Worm (Caenorhabditis elegans) whole organism, mixed stage, embryonic: Measurements from ENCODE around the gene str-83.

Experiments used
- ces-1 ChIP-seq: fragments of 150-350 bp; optimal IDR thresholded peaks from 2 replicates; lab custom pipeline; 2014; ENCODE audit warnings: missing biosample characterization, missing genetic modification reagents, missing genetic modification characterization
- elt-1 ChIP-seq: sonication (generic microtip); optimal IDR thresholded peaks from 2 replicates; lab custom pipeline; 2017; ENCODE audit warnings: missing genetic modification characterization, mild to moderate bottlenecking, missing compliant biosample characterization, antibody characterized with exemption, moderate library complexity, borderline replicate concordance; ENCODE audit not compliant: insufficient read depth
- lin-13 ChIP-seq: fragments of 150-350 bp; optimal IDR thresholded peaks from 2 replicates; lab custom pipeline; 2014; ENCODE audit warnings: missing biosample characterization, missing genetic modification characterization
- nhr-12 ChIP-seq: fragments of 150-350 bp; optimal IDR thresholded peaks from 2 replicates; lab custom pipeline; 2014; ENCODE audit warnings: missing biosample characterization, missing genetic modification characterization
- nhr-237 ChIP-seq: fragments of 150-350 bp; optimal IDR thresholded peaks from 2 replicates; lab custom pipeline; 2014; ENCODE audit warnings: missing biosample characterization, missing genetic modification characterization
- nhr-28 ChIP-seq: fragments of 150-350 bp; optimal IDR thresholded peaks from 2 replicates; lab custom pipeline; 2014; ENCODE audit warnings: missing biosample characterization, missing genetic modification characterization
- pha-4 ChIP-seq: fragments of 150-350 bp; optimal IDR thresholded peaks from 2 replicates; lab custom pipeline; 2018; ENCODE audit warnings: missing biosample characterization, missing genetic modification reagents, missing genetic modification characterization
- unc-62 ChIP-seq: fragments of 150-350 bp; optimal IDR thresholded peaks from 2 replicates; lab custom pipeline; 2014; ENCODE audit warnings: missing biosample characterization, missing genetic modification reagents, missing genetic modification characterization

ce11 chrV:3945053-3945452 is 32.0 kb upstream of the str-83 start, which contains the start of gene cyp-35B3:
- TF ChIP-seq lin-13 (tag; lab: Kevin White, UChicago) (no peak), pha-4 (tag; lab: Kevin White, UChicago) (no peak), elt-1 (tag; lab: Kevin White, UChicago) (no peak), nhr-12 (tag; lab: Kevin White, UChicago) (no peak), unc-62 (GFP tag; lab: Kevin White, UChicago) (no peak), nhr-28 (no peak), nhr-237 (no peak), ces-1 (GFP tag; lab: Kevin White, UChicago) (no peak)
